Worm (Caenorhabditis elegans) whole organism, L3 larva: ENCODE measurements around the gene srh-271.

ENCODE experiments used
- R02D3.7 ChIP-seq: fragments of 150-350 bp; optimal IDR thresholded peaks from 2 replicates; lab custom pipeline; 2014; ENCODE audit warnings: missing biosample characterization, missing genetic modification characterization
- fkh-10 ChIP-seq: sonication (generic microtip); optimal IDR thresholded peaks from 2 replicates; lab custom pipeline; 2017; ENCODE audit warnings: missing biosample characterization, missing genetic modification reagents, missing genetic modification characterization
- mdl-1 ChIP-seq: fragments of 150-350 bp; optimal IDR thresholded peaks from 2 replicates; lab custom pipeline; 2014; ENCODE audit warnings: missing biosample characterization, missing genetic modification characterization
- nhr-12 ChIP-seq: fragments of 150-350 bp; optimal IDR thresholded peaks from 2 replicates; lab custom pipeline; 2014; ENCODE audit warnings: missing biosample characterization, missing genetic modification characterization
- nhr-28 ChIP-seq: fragments of 150-350 bp; optimal IDR thresholded peaks from 2 replicates; lab custom pipeline; 2014; ENCODE audit warnings: missing biosample characterization, missing genetic modification characterization
- snpc-4 ChIP-seq: fragments of 150-350 bp; optimal IDR thresholded peaks from 2 replicates; lab custom pipeline; 2014; ENCODE audit warnings: missing biosample characterization, missing genetic modification characterization
- unc-39 ChIP-seq: sonication (generic microtip); optimal IDR thresholded peaks from 4 replicates; lab custom pipeline; 2017; ENCODE audit warnings: missing biosample characterization, missing genetic modification characterization
- unc-62 ChIP-seq: fragments of 150-350 bp; sonication (generic microtip); optimal IDR thresholded peaks from 4 replicates; lab custom pipeline; 2014; ENCODE audit warnings: missing biosample characterization, missing genetic modification reagents, missing genetic modification characterization

ce11 chrV:2600543-2600942 is 21.2 kb downstream of the srh-271 start:
- TF ChIP-seq unc-62 (GFP tag; lab: Kevin White, UChicago) (no peak), nhr-12 (tag; lab: Kevin White, UChicago) (no peak), mdl-1 (tag; lab: Kevin White, UChicago) (no peak), snpc-4 (tag; lab: Kevin White, UChicago) (peak; percentile 32), R02D3.7 (peak; percentile 66), fkh-10 (GFP tag; lab: Kevin White, UChicago) (no peak), unc-39 (no peak), nhr-28 (tag; lab: Kevin White, UChicago) (no peak)
